Comparison of ENCODE assay signal across 2 fruit fly cellular contexts in the genomic region with DNA sequence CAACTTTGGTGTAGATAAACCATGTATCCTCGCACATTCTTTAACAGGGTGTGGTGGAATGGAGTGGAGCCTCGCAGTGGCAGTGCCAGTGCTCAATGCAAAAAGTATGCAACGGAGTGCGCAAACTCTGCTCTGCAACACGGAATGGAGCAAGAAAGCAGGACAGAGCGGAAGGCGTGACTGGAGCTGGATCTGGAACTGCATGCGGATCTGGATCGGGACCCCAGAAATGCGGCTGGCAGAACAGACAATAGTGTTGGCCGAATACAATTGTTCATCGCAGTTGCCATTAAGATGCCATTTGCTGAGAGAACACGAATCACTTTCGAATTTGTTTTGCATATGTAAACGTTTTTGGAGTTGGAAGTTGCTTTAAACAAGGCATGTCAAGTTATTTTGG.
TF ChIP-seq lines count a peak whose summit lies in the region.

No protein-coding gene starts in this region.

- TF ChIP-seq CTCF in whole organism, embryonic (GFP tag; optimal IDR thresholded peaks at IDR 0.05; lab: Kevin White, UChicago) = no peak

TF ChIP-seq in whole organism, embryonic, 481 proteins besides CTCF, POLR2A, EP300 and RAD21:
- TF ChIP-seq CG15514 (GFP tag; optimal IDR thresholded peaks at IDR 0.05; lab: Kevin White, UChicago) (peak; percentile 95), NC2α (GFP tag; optimal IDR thresholded peaks at IDR 0.05; lab: Kevin White, UChicago) (no peak), odd (GFP tag; optimal IDR thresholded peaks at IDR 0.05; lab: Kevin White, UChicago) (no peak), aop (GFP tag; IDR thresholded peaks at IDR 0.05; lab: Robert Waterston, UW) (no peak), insv (GFP tag; optimal IDR thresholded peaks at IDR 0.05; lab: Kevin White, UChicago) (no peak), HmgD (GFP tag; optimal IDR thresholded peaks at IDR 0.05; lab: Kevin White, UChicago) (no peak), ewg (GFP tag; optimal IDR thresholded peaks at IDR 0.05; lab: Kevin White, UChicago) (peak; percentile 45), CG6689 (GFP tag; IDR thresholded peaks at IDR 0.05; lab: Robert Waterston, UW) (no peak), eve (GFP tag; optimal IDR thresholded peaks at IDR 0.05; lab: Kevin White, UChicago) (no peak)

TF ChIP-seq in whole organism, prepupa, 60 proteins besides CTCF, POLR2A, EP300 and RAD21:
- no peak for TF ChIP-seq CG1621 (tag; optimal IDR thresholded peaks at IDR 0.05; lab: Kevin White, UChicago)
- peak; percentile 22 for TF ChIP-seq Eip78C (GFP tag; lab: Kevin White, UChicago)
- TF ChIP-seq Ets96B (tag; optimal IDR thresholded peaks at IDR 0.05; lab: Kevin White, UChicago) = no peak
- no peak for TF ChIP-seq dsx (GFP tag; optimal IDR thresholded peaks at IDR 0.05; lab: Kevin White, UChicago; ENCODE audit: poor library complexity, severe bottlenecking)
- no peak for TF ChIP-seq CG8632 (GFP tag; optimal IDR thresholded peaks at IDR 0.05; lab: Kevin White, UChicago)
